Worm (Caenorhabditis elegans): ENCODE measurements around the gene svh-2.

Gene svh-2

DNA sequence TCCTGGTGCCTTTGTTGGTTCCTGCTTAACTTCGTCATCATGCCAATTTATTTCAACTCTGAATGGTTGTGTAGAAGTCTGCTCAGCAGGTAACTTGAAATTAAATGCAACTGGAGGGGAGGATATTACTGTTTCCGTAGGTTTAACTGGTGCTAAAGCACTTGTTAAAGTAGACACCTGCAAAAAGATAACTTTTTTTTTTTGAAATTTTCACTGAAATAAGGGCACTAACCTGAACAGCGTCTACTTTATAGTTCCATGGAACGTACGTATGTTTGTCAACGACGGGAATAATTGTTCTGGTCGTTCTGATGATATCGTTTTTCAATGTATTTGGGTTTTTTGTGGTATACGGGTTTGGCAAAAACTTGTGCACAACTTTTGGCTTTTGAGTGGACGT lies 7.4 kb downstream of the svh-2 start:
- TF ChIP-seq hlh-4 (tag; optimal IDR thresholded peaks at IDR 0.05) (no peak), xbp-1 (tag; optimal IDR thresholded peaks at IDR 0.05) (no peak), pqm-1 (tag; optimal IDR thresholded peaks at IDR 0.05) (no peak), nhr-85 (tag) (no peak), alr-1 (tag; optimal IDR thresholded peaks at IDR 0.05; ENCODE audit: borderline replicate concordance) (no peak), ceh-88 (GFP tag; IDR thresholded peaks at IDR 0.05) (no peak), lin-13 (GFP tag; optimal IDR thresholded peaks at IDR 0.05) (no peak), ztf-11 (tag; optimal IDR thresholded peaks at IDR 0.05) (no peak), ets-5 (GFP tag; IDR thresholded peaks at IDR 0.05) (no peak), fkh-10 (GFP tag; optimal IDR thresholded peaks at IDR 0.05) (no peak), F16B12.6 (tag; optimal IDR thresholded peaks at IDR 0.05) (no peak), egl-27 (tag; optimal IDR thresholded peaks at IDR 0.05) (no peak), nhr-20 (tag; optimal IDR thresholded peaks at IDR 0.05) (no peak), skn-1 (tag; optimal IDR thresholded peaks at IDR 0.05) (no peak), elt-2 (tag; optimal IDR thresholded peaks at IDR 0.05) (no peak), tlp-1 (tag; optimal IDR thresholded peaks at IDR 0.05) (no peak), sup-37 (GFP tag; optimal IDR thresholded peaks at IDR 0.05) (no peak), ama-1 (optimal IDR thresholded peaks at IDR 0.05) (no peak), grh-1 (GFP tag; IDR thresholded peaks at IDR 0.05) (no peak), hpl-2 (GFP tag; optimal IDR thresholded peaks at IDR 0.05) (no peak)

DNA sequence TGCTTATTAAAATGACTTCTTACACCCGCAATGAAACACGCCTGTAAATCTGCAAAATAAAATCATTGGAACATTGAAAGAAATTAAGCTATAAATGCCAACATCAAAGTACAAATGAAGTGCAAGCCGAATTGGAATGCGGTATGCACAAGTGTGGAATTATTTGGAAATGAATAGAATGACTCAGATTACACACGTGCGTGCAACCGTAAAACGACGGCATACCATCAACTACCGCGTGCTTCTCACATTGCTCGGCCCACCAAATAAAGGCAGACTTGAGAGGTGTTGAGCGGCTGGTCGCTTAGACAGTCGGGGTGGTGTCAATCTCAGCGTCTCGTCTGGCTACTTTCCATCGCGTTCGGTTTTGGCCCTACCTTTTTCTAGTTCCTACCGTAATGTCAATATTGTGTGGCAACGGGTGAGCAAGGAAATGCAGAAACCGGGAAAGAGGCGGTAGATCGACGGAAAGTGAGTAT lies 9.3 kb downstream of the svh-2 start, which contains the start of gene aaim-1:
Gene aaim-1 (minus strand): TSS at position 51 of the 479 bp plus-strand sequence.
- TF ChIP-seq lin-14 (GFP tag; optimal IDR thresholded peaks at IDR 0.05) (no peak), ceh-63 (GFP tag; optimal IDR thresholded peaks at IDR 0.05) (no peak), Y116A8C.19 (tag; optimal IDR thresholded peaks at IDR 0.05; ENCODE audit: borderline replicate concordance) (no peak), egl-13 (tag; optimal IDR thresholded peaks at IDR 0.05) (no peak), mab-9 (GFP tag; IDR thresholded peaks at IDR 0.05) (no peak)

ce11 chrX:6569624-6570023 lies 16.5 kb downstream of the svh-2 start, which contains the start of gene dop-3:
TSS of gene dop-3 (minus strand) at chrX:6569724.
- TF ChIP-seq mef-2 (tag; optimal IDR thresholded peaks at IDR 0.05) (no peak), tlp-1 (tag; optimal IDR thresholded peaks at IDR 0.05) (no peak), swsn-7 (tag; optimal IDR thresholded peaks at IDR 0.05) (no peak), vab-15 (tag; optimal IDR thresholded peaks at IDR 0.05) (no peak), C34B4.2 (tag; optimal IDR thresholded peaks at IDR 0.05) (no peak), unc-98 (GFP tag; IDR thresholded peaks at IDR 0.05) (no peak), aha-1 (tag; optimal IDR thresholded peaks at IDR 0.05) (no peak), lin-15B (tag; optimal IDR thresholded peaks at IDR 0.05) (no peak), zag-1 (tag; optimal IDR thresholded peaks at IDR 0.05) (no peak), lin-35 (GFP tag; optimal IDR thresholded peaks at IDR 0.05) (no peak), ceh-90 (tag; optimal IDR thresholded peaks at IDR 0.05) (no peak), egl-13 (tag; optimal IDR thresholded peaks at IDR 0.05) (no peak), nhr-76 (tag; optimal IDR thresholded peaks at IDR 0.05) (no peak), ceh-88 (GFP tag; IDR thresholded peaks at IDR 0.05) (no peak), sox-4 (tag; optimal IDR thresholded peaks at IDR 0.05) (no peak), unc-30 (tag; optimal IDR thresholded peaks at IDR 0.05) (no peak), fkh-8 (tag; optimal IDR thresholded peaks at IDR 0.05) (no peak), fkh-4 (tag; optimal IDR thresholded peaks at IDR 0.05; ENCODE audit: borderline replicate concordance) (no peak)

- TF ChIP-seq ceh-8 (GFP tag; optimal IDR thresholded peaks at IDR 0.05) (no peak), Y116A8C.19 (tag; optimal IDR thresholded peaks at IDR 0.05; ENCODE audit: borderline replicate concordance) (no peak), ets-5 (GFP tag; IDR thresholded peaks at IDR 0.05) (no peak), hlh-17 (GFP tag; optimal IDR thresholded peaks at IDR 0.05; ENCODE audit: borderline replicate concordance) (no peak), vab-15 (tag; optimal IDR thresholded peaks at IDR 0.05) (no peak), jun-1 (tag; optimal IDR thresholded peaks at IDR 0.05) (no peak), unc-130 (tag; optimal IDR thresholded peaks at IDR 0.05) (no peak), nhr-76 (tag; optimal IDR thresholded peaks at IDR 0.05) (no peak), fkh-10 (GFP tag; optimal IDR thresholded peaks at IDR 0.05) (no peak), ztf-11 (tag; optimal IDR thresholded peaks at IDR 0.05) (no peak), nhr-11 (tag; optimal IDR thresholded peaks at IDR 0.05) (no peak), nhr-85 (tag) (no peak), pqm-1 (tag; optimal IDR thresholded peaks at IDR 0.05) (no peak), fkh-4 (tag; optimal IDR thresholded peaks at IDR 0.05; ENCODE audit: borderline replicate concordance) (no peak)
Observed at ce11 chrX:6572987-6573386, 19.9 kb downstream of the svh-2 start.
